Worm (Caenorhabditis elegans): Measurements from ENCODE around the gene ZC13.2.

Gene ZC13.2

DNA sequence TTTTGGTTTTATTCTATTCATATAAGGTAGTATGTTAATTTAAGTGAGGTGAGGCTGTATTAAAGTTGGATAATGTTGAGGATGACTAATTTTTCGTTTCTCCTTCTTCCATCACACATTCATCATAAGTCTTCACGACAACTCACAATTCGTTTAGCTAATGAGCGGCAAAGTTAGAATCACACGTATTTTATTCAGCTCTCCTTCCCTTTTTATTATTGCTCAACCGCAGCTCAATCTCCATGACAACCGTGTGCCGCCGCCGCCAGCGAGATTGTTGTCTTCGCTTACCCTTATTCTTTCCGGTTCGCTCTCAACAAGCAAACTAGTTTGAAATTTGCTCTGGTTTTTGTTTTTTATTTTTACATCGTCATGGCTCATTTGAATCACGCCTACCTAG, at the start of gene ZC13.2:
Gene ZC13.2 (plus strand): TSS at position 301 of the 400 bp plus-strand sequence.
- no peak for TF ChIP-seq tbx-37 (GFP tag; conservative IDR thresholded peaks at IDR 0.05)
- TF ChIP-seq sea-1 (GFP tag; conservative IDR thresholded peaks at IDR 0.05), result no peak
- TF ChIP-seq hmbx-1 (tag; optimal IDR thresholded peaks at IDR 0.05), result no peak
- TF ChIP-seq ets-7 (tag; optimal IDR thresholded peaks at IDR 0.05), result no peak
- TF ChIP-seq tbx-11 (GFP tag; IDR thresholded peaks at IDR 0.05), result no peak
- no peak for TF ChIP-seq aly-1 (tag; optimal IDR thresholded peaks at IDR 0.05)
- TF ChIP-seq F13C5.2 (tag; optimal IDR thresholded peaks at IDR 0.05), result no peak
- TF ChIP-seq ceh-36 (tag; optimal IDR thresholded peaks at IDR 0.05), result no peak
- no peak for TF ChIP-seq tra-4 (tag; optimal IDR thresholded peaks at IDR 0.05)
- TF ChIP-seq hnd-1 (tag; optimal IDR thresholded peaks at IDR 0.05), result no peak
- TF ChIP-seq flt-1 (GFP tag; IDR thresholded peaks at IDR 0.05), result no peak
- TF ChIP-seq scrt-1 (GFP tag; IDR thresholded peaks at IDR 0.05), result no peak
- TF ChIP-seq pes-1 (GFP tag; IDR thresholded peaks at IDR 0.05), result no peak
- TF ChIP-seq ama-1 (optimal IDR thresholded peaks at IDR 0.05), result no peak
- TF ChIP-seq B0310.2 (tag; optimal IDR thresholded peaks at IDR 0.05), result no peak

DNA sequence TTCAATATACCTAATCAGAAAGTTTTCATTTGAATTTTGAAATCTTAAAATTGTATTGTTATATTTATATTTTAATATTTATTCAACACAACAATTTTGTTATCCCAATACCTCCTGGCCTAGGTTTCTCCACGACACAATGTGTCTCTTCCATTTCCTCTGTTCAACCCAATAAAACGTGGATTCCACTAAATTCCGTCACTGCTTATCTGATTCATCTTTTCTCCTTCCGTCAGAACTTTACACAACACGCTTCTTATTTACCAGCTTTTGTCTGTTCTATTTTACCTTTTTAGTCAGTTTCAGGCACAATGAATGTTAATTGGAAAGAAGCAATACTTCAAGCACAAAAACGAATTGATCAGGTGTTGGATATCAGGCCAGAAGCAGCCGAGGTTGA, 46.0 kb upstream of the ZC13.2 start, which contains the start of gene F39H12.1:
Gene F39H12.1 (plus strand): TSS at position 301 of the 400 bp plus-strand sequence.
- TF ChIP-seq B0310.2 (tag; optimal IDR thresholded peaks at IDR 0.05), result no peak
- TF ChIP-seq ceh-36 (tag; optimal IDR thresholded peaks at IDR 0.05), result no peak
- TF ChIP-seq sea-1 (GFP tag; conservative IDR thresholded peaks at IDR 0.05), result no peak
- TF ChIP-seq ets-7 (tag; optimal IDR thresholded peaks at IDR 0.05), result no peak
- no peak for TF ChIP-seq scrt-1 (GFP tag; IDR thresholded peaks at IDR 0.05)
- TF ChIP-seq ama-1 (optimal IDR thresholded peaks at IDR 0.05), result no peak
- TF ChIP-seq flt-1 (GFP tag; IDR thresholded peaks at IDR 0.05), result no peak
- TF ChIP-seq hmbx-1 (tag; optimal IDR thresholded peaks at IDR 0.05), result no peak
- no peak for TF ChIP-seq hnd-1 (tag; optimal IDR thresholded peaks at IDR 0.05)
- TF ChIP-seq tbx-37 (GFP tag; conservative IDR thresholded peaks at IDR 0.05), result no peak
- no peak for TF ChIP-seq F13C5.2 (tag; optimal IDR thresholded peaks at IDR 0.05)
- no peak for TF ChIP-seq hmg-4 (GFP tag; optimal IDR thresholded peaks at IDR 0.05)
- no peak for TF ChIP-seq tra-4 (tag; optimal IDR thresholded peaks at IDR 0.05)
- no peak for TF ChIP-seq tbx-11 (GFP tag; IDR thresholded peaks at IDR 0.05)
- no peak for TF ChIP-seq pes-1 (GFP tag; IDR thresholded peaks at IDR 0.05)

DNA sequence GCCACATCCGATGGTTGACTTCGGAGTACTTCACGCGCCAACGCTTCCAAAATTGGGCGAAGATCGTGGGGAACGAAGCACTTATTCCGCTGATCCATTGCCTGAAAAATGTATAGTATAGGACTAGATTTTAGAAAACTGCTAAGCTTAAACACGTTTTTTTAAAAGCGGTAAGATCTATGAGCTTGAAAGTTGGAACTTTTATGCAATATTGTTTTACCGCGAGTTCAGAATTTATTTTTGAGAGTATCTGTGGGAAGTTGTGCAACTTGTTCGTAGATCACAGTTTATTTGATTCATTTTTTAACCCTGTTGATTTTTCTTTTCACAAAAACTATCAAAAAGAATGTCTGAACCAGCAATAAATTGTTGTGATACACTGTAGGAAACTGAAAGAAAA, 39.1 kb upstream of the ZC13.2 start, which contains the start of gene F39H12.3:
Gene F39H12.3 (minus strand): TSS at position 101 of the 400 bp plus-strand sequence.
- TF ChIP-seq sea-1 (GFP tag; conservative IDR thresholded peaks at IDR 0.05), result no peak
- TF ChIP-seq ceh-13 (GFP tag; optimal IDR thresholded peaks at IDR 0.05), result no peak
- no peak for TF ChIP-seq tbx-11 (GFP tag; IDR thresholded peaks at IDR 0.05)
- TF ChIP-seq ama-1 (optimal IDR thresholded peaks at IDR 0.05), result no peak
- no peak for TF ChIP-seq flt-1 (GFP tag; IDR thresholded peaks at IDR 0.05)
- no peak for TF ChIP-seq B0310.2 (tag; optimal IDR thresholded peaks at IDR 0.05)
- TF ChIP-seq hmg-4 (GFP tag; optimal IDR thresholded peaks at IDR 0.05), result no peak
- TF ChIP-seq hnd-1 (tag; optimal IDR thresholded peaks at IDR 0.05), result no peak
- no peak for TF ChIP-seq aly-1 (tag; optimal IDR thresholded peaks at IDR 0.05)
- no peak for TF ChIP-seq hmbx-1 (tag; optimal IDR thresholded peaks at IDR 0.05)
- no peak for TF ChIP-seq tra-4 (tag; optimal IDR thresholded peaks at IDR 0.05)

DNA sequence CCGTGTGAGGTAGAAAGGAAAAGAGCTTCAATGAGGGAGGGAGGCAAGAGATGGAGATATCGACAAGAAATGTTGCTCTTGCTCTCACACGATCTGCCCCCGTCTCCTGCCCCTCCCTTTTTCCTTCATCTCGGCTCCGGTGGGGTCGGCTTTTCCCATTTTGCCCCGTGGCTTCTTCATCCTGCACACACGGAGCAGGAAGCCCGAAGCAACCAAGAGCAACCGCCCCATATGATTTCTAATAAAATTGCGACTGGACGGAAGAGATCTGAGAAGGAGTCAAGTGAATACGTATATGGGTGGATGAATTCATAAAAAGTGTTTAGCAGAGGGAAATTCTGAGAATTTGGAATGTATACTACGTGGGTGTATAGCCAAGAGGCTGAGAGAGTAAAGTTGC, 35.8 kb upstream of the ZC13.2 start:
- TF ChIP-seq tra-4 (tag; optimal IDR thresholded peaks at IDR 0.05) (no peak), hnd-1 (tag; optimal IDR thresholded peaks at IDR 0.05) (no peak)

DNA sequence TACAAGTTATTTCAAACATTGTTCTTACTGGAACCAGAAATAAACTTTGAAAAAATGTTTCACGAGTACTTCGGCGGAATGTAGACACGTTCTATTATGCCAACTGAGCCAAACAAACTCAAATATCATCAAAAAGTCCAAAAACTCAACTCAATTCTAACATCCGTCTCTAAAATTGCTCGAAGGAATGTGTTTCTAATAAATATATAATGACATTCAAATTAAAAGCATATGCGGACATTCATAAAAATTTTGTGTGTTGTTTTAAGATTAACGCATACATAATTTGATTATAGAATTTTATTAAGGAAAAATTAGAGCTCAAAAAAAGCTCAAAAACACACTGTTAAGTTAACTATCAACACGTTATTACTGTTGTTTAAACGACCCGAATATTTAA, 35.0 kb upstream of the ZC13.2 start:
- no peak for TF ChIP-seq pes-1 (GFP tag; IDR thresholded peaks at IDR 0.05)
- TF ChIP-seq hmbx-1 (tag; optimal IDR thresholded peaks at IDR 0.05), result no peak
- TF ChIP-seq tra-4 (tag; optimal IDR thresholded peaks at IDR 0.05), result no peak
- TF ChIP-seq ceh-13 (GFP tag; optimal IDR thresholded peaks at IDR 0.05), result no peak
- TF ChIP-seq hnd-1 (tag; optimal IDR thresholded peaks at IDR 0.05), result no peak

DNA sequence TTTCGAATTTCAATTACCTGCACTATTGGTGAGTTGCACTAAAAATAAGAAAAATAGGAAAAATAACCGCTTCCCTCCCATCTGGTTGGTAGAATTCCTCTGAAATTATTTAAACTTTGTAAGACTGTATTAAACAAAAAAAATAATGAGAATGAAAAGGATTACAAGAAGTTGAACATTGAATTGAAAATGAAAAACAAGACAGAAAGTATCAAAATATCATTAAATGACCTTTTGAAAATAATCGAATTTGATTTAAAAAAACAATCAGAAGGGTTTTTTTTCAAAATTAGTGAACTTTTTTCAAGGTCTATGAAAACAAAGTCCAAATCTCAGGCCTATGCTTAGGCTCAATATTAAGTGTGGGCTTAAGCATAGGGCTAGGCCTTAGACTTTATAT, 29.0 kb upstream of the ZC13.2 start, which contains the start of gene igcm-1:
Gene igcm-1 (minus strand): TSS at position 101 of the 400 bp plus-strand sequence.
- TF ChIP-seq tra-4 (tag; optimal IDR thresholded peaks at IDR 0.05), result no peak
- no peak for TF ChIP-seq sea-1 (GFP tag; conservative IDR thresholded peaks at IDR 0.05)
- no peak for TF ChIP-seq scrt-1 (GFP tag; IDR thresholded peaks at IDR 0.05)
- no peak for TF ChIP-seq F13C5.2 (tag; optimal IDR thresholded peaks at IDR 0.05)
- no peak for TF ChIP-seq hmbx-1 (tag; optimal IDR thresholded peaks at IDR 0.05)
- no peak for TF ChIP-seq hmg-4 (GFP tag; optimal IDR thresholded peaks at IDR 0.05)
- TF ChIP-seq pes-1 (GFP tag; IDR thresholded peaks at IDR 0.05), result no peak
- TF ChIP-seq ama-1 (optimal IDR thresholded peaks at IDR 0.05), result no peak
- no peak for TF ChIP-seq flt-1 (GFP tag; IDR thresholded peaks at IDR 0.05)
- TF ChIP-seq tbx-11 (GFP tag; IDR thresholded peaks at IDR 0.05), result no peak
- TF ChIP-seq ceh-13 (GFP tag; optimal IDR thresholded peaks at IDR 0.05), result no peak
- no peak for TF ChIP-seq aly-1 (tag; optimal IDR thresholded peaks at IDR 0.05)
- no peak for TF ChIP-seq B0310.2 (tag; optimal IDR thresholded peaks at IDR 0.05)
- TF ChIP-seq tbx-37 (GFP tag; conservative IDR thresholded peaks at IDR 0.05), result no peak
- no peak for TF ChIP-seq ets-7 (tag; optimal IDR thresholded peaks at IDR 0.05)
- TF ChIP-seq hnd-1 (tag; optimal IDR thresholded peaks at IDR 0.05), result no peak
- TF ChIP-seq ceh-36 (tag; optimal IDR thresholded peaks at IDR 0.05), result no peak

DNA sequence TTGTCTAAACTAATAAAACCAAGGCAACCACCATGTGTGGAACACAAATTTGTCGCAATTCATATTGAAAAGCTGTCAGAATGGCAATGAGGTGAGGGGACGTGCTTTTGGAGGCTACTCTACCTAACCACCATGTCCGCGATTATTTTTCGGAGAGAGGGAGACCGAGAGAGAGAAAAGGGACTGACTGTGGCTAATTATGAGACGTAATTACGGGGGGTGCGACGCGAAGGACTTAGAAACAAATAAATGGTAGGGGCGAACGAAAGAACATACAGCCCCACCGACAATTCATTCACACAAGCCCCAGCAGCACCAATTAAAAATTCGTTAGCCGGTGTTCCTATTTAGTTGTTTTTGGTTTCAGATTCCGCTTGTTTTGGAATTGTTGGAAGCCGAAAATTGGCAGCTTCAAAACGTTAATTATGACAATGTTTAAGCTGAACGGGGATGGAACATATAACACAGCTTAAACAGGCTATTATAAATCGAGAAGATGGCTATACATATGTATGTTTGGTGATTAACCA, 27.7 kb upstream of the ZC13.2 start:
- 0 out of 2 replicates have a peak, but pooled peaks have one; percentile 16 for TF ChIP-seq scrt-1 (GFP tag; IDR thresholded peaks at IDR 0.05)
- TF ChIP-seq hmg-4 (GFP tag; optimal IDR thresholded peaks at IDR 0.05), result peak; percentile 60
- no peak for TF ChIP-seq flt-1 (GFP tag; IDR thresholded peaks at IDR 0.05)

DNA sequence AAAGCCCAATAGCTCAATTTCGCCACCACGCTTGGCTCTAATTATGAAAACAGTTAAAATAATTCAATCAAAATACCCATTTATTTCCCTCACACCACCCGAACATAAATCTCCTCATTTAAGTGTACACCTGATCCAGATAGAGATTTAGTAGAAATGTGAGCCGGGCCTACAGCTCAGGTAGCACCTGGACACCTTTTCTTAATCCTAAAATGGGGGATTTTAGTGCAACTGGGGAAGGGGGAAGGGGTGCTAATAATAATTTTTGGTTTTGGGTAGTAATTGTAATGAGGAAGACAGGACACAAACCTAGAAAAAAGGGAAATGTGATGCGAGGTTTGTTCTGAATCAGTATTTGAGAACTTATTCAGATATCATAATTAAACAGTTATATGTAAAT, 26.9 kb upstream of the ZC13.2 start:
- TF ChIP-seq ceh-36 (tag; optimal IDR thresholded peaks at IDR 0.05) (peak; percentile 36), tbx-37 (GFP tag; conservative IDR thresholded peaks at IDR 0.05) (no peak)

All from whole organism, early embryonic.